Worm (Caenorhabditis elegans): ENCODE results near the gene F46G10.4.

DNA sequence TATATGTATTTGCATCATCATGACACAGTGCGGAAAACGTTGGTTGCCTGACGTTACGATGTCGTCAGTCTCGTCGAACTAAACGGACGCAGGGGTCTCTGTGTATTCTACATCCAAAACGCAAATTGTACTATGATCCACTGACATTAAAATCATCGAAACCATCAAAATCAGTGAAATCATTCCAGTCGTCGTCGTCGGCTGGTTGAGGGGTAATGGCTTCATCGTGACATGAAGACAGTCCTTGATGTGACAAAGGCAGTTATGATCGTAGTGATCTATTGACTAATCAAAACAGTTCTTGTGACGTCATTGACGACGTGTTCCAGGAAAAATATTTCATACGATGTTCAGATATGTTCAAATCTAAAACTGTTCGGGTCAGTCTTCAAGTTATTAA lies 23.8 kb downstream of the F46G10.4 start:
- TF ChIP-seq ztf-23 (GFP tag; IDR thresholded peaks at IDR 0.05) (no peak), flt-1 (GFP tag; IDR thresholded peaks at IDR 0.05) (no peak), cog-1 (tag; optimal IDR thresholded peaks at IDR 0.05) (no peak), T22C8.4 (GFP tag; IDR thresholded peaks at IDR 0.05) (no peak), ztf-29 (GFP tag; IDR thresholded peaks at IDR 0.05) (no peak)
